Worm (Caenorhabditis elegans): ENCODE measurements around the gene bus-12.

bus-12 gene

ce11 chrIV:13240078-13240841, 15.7 kb upstream of the bus-12 start, which contains the start of gene rpl-12 (continued):
- TF ChIP-seq lin-40 (tag; optimal IDR thresholded peaks at IDR 0.05) (peak; percentile 98), nhr-27 (tag; optimal IDR thresholded peaks at IDR 0.05) (peak; percentile 7), C06A6.2 (GFP tag; conservative IDR thresholded peaks at IDR 0.05) (peak; percentile 94), gei-17 (GFP tag; optimal IDR thresholded peaks at IDR 0.05) (peak; percentile 86), aptf-3 (GFP tag; IDR thresholded peaks at IDR 0.05) (no peak), lin-35 (GFP tag; optimal IDR thresholded peaks at IDR 0.05) (peak; percentile 73 to 99 (median 85)), ztf-18 (tag; optimal IDR thresholded peaks at IDR 0.05) (peak; percentile 69), ztf-25 (GFP tag; IDR thresholded peaks at IDR 0.05) (no peak), dox-1 (GFP tag; IDR thresholded peaks at IDR 0.05) (peak; percentile 99), ztf-28 (GFP tag; IDR thresholded peaks at IDR 0.05) (peak; percentile 80; the same call in 1 of the 2 replicates), unc-130 (GFP tag; optimal IDR thresholded peaks at IDR 0.05) (peak; percentile 94), athp-1 (tag; optimal IDR thresholded peaks at IDR 0.05) (peak; percentile 97), D2030.7 (GFP tag; IDR thresholded peaks at IDR 0.05) (peak; percentile 94), lag-1 (GFP tag; IDR thresholded peaks at IDR 0.05) (no peak), nhr-120 (GFP tag; IDR thresholded peaks at IDR 0.05) (no peak), hlh-26 (GFP tag; conservative IDR thresholded peaks at IDR 0.05) (no peak), dpl-1 (GFP tag; optimal IDR thresholded peaks at IDR 0.05) (peak; percentile 90), somi-1 (GFP tag; optimal IDR thresholded peaks at IDR 0.05) (peak; percentile 94), F23B12.7 (tag; optimal IDR thresholded peaks at IDR 0.05; ENCODE audit: insufficient read depth) (peak; percentile 97), mcd-1 (GFP tag; IDR thresholded peaks at IDR 0.05) (peak; percentile 100), T07F8.4 (tag; optimal IDR thresholded peaks at IDR 0.05) (peak; percentile 44), dpff-1 (tag; optimal IDR thresholded peaks at IDR 0.05) (no peak), sptf-2 (GFP tag; optimal IDR thresholded peaks at IDR 0.05) (peak; percentile 8), lir-1 (GFP tag; conservative IDR thresholded peaks at IDR 0.05) (peak; percentile 97), sea-2 (GFP tag; IDR thresholded peaks at IDR 0.05) (peak; percentile 77; the same call in 1 of the 2 replicates), tbp1 (GFP tag; optimal IDR thresholded peaks at IDR 0.05) (peak; percentile 79), rcor-1 (GFP tag; IDR thresholded peaks at IDR 0.05) (peak; percentile 98), madf-10 (tag; optimal IDR thresholded peaks at IDR 0.05) (peak; percentile 95), chd-7 (tag; optimal IDR thresholded peaks at IDR 0.05) (peak; percentile 90), B0019.2 (GFP tag; conservative IDR thresholded peaks at IDR 0.05) (peak; percentile 85), Y53G8AR.9 (GFP tag; conservative IDR thresholded peaks at IDR 0.05) (peak; percentile 99), ztf-6 (GFP tag; IDR thresholded peaks at IDR 0.05) (peak; percentile 89), Y79H2A.3 (GFP tag; conservative IDR thresholded peaks at IDR 0.05) (0 out of 2 replicates have a peak, but pooled peaks have one; percentile 57)

DNA sequence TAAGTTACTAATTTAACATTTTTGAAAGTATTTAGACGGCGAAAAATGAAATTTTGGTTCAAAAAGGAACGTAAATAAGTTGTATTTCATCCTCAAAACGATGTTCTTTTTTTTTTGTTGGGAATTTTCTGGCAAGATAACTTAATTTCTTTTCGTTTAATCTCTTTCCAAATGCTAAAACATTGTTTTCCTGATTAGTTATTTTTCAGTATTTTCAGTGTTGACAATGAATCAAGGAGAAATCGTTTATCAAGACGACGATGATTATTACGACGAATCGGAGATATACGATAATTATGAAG, 15.2 kb upstream of the bus-12 start, which contains the start of gene lin-54:
Gene lin-54 (plus strand): TSS at position 203 of the 302 bp plus-strand sequence.
- TF ChIP-seq nhr-90 (tag; optimal IDR thresholded peaks at IDR 0.05) = no peak

- TF ChIP-seq ceh-79 (tag; optimal IDR thresholded peaks at IDR 0.05) = no peak
- TF ChIP-seq ceh-58 (GFP tag; IDR thresholded peaks at IDR 0.05) = no peak
- TF ChIP-seq rec-8 (tag; optimal IDR thresholded peaks at IDR 0.05) = no peak
- TF ChIP-seq hmg-1.2 (GFP tag; IDR thresholded peaks at IDR 0.05) = no peak
- TF ChIP-seq lin-40 (tag; optimal IDR thresholded peaks at IDR 0.05) = no peak
- no peak for TF ChIP-seq Y53F4B.3 (GFP tag; IDR thresholded peaks at IDR 0.05)
- no peak for TF ChIP-seq ceh-27 (GFP tag; optimal IDR thresholded peaks at IDR 0.05)
- no peak for TF ChIP-seq gei-17 (GFP tag; optimal IDR thresholded peaks at IDR 0.05)
- TF ChIP-seq F22D6.2 (tag; optimal IDR thresholded peaks at IDR 0.05) = no peak
- TF ChIP-seq aptf-3 (GFP tag; IDR thresholded peaks at IDR 0.05) = no peak
- TF ChIP-seq lin-54 (GFP tag; optimal IDR thresholded peaks at IDR 0.05) = no peak
- no peak for TF ChIP-seq sptf-2 (GFP tag; optimal IDR thresholded peaks at IDR 0.05)
- no peak for TF ChIP-seq F57A8.1 (GFP tag; optimal IDR thresholded peaks at IDR 0.05)
- no peak for TF ChIP-seq B0035.1 (tag; optimal IDR thresholded peaks at IDR 0.05)
- TF ChIP-seq K12H6.12 (tag; optimal IDR thresholded peaks at IDR 0.05) = no peak
- TF ChIP-seq ztf-3 (GFP tag; optimal IDR thresholded peaks at IDR 0.05) = no peak
- TF ChIP-seq cebp-2 (GFP tag; IDR thresholded peaks at IDR 0.05) = no peak
Observed at ce11 chrIV:13241340-13241739, 14.6 kb upstream of the bus-12 start.

Measured in whole organism, young adult.